Worm (Caenorhabditis elegans) whole organism, L2 larva: ENCODE data around the gene F09F7.5.

ENCODE experiments used
- C34F6.9 ChIP-seq: fragments of 150-350 bp; optimal IDR thresholded peaks from 2 replicates; lab custom pipeline; 2014; ENCODE audit warnings: missing biosample characterization, missing genetic modification characterization
- F13H6.1 ChIP-seq: sonication (generic microtip); optimal IDR thresholded peaks from 2 replicates; lab custom pipeline; 2016; ENCODE audit warnings: missing genetic modification characterization, missing compliant biosample characterization
- R02D3.7 ChIP-seq: fragments of 150-350 bp; optimal IDR thresholded peaks from 2 replicates; lab custom pipeline; 2014; ENCODE audit warnings: missing biosample characterization, missing genetic modification characterization
- Y55F3AM.14 ChIP-seq: fragments of 200-800 bp; sonication (Bioruptor generic); optimal IDR thresholded peaks from 2 replicates; lab custom pipeline; 2018; ENCODE audit warnings: mild to moderate bottlenecking, missing genetic modification characterization, missing compliant biosample characterization
- ZK546.5 ChIP-seq: sonication (generic microtip); optimal IDR thresholded peaks from 2 replicates; lab custom pipeline; 2017; ENCODE audit warnings: missing biosample characterization, missing genetic modification characterization
- alr-1 ChIP-seq: fragments of 150-350 bp; optimal IDR thresholded peaks from 2 replicates; lab custom pipeline; 2014; ENCODE audit warnings: missing biosample characterization, missing genetic modification characterization
- aly-2 ChIP-seq: fragments of 150-350 bp; optimal IDR thresholded peaks from 2 replicates; lab custom pipeline; 2014; ENCODE audit warnings: missing biosample characterization, missing genetic modification characterization
- ama-1 ChIP-seq: fragments of 150-350 bp; optimal IDR thresholded peaks from 2 replicates; lab custom pipeline; 2018; ENCODE audit warnings: inconsistent platforms
- blmp-1 ChIP-seq: sonication (generic microtip); optimal IDR thresholded peaks from 2 replicates; lab custom pipeline; 2017; ENCODE audit warnings: missing genetic modification characterization, mild to moderate bottlenecking, missing compliant biosample characterization, antibody characterized with exemption, moderate library complexity; ENCODE audit not compliant: insufficient read depth
- ceh-16 ChIP-seq: fragments of 150-350 bp; optimal IDR thresholded peaks from 2 replicates; lab custom pipeline; 2014; ENCODE audit warnings: missing biosample characterization, missing genetic modification characterization
- ceh-82 ChIP-seq: fragments of 150-350 bp; optimal IDR thresholded peaks from 2 replicates; lab custom pipeline; 2014; ENCODE audit warnings: missing biosample characterization, missing genetic modification characterization
- crh-2 ChIP-seq: sonication (generic microtip); optimal IDR thresholded peaks from 2 replicates; lab custom pipeline; 2017; ENCODE audit warnings: missing biosample characterization, missing genetic modification characterization
- dmd-4 ChIP-seq: sonication (generic microtip); optimal IDR thresholded peaks from 2 replicates; lab custom pipeline; 2017; ENCODE audit warnings: missing biosample characterization, missing genetic modification characterization
- egl-27 ChIP-seq: sonication (generic microtip); optimal IDR thresholded peaks from 3 replicates; lab custom pipeline; 2017; ENCODE audit warnings: missing biosample characterization, missing genetic modification reagents, missing genetic modification characterization
- elt-1 ChIP-seq: fragments of 150-350 bp; optimal IDR thresholded peaks from 2 replicates; lab custom pipeline; 2014; ENCODE audit warnings: missing biosample characterization, missing genetic modification characterization
- fos-1 ChIP-seq: fragments of 150-350 bp; optimal IDR thresholded peaks from 2 replicates; lab custom pipeline; 2014; ENCODE audit warnings: missing biosample characterization, missing genetic modification characterization
- gmeb-1 ChIP-seq: fragments of 150-350 bp; optimal IDR thresholded peaks from 2 replicates; lab custom pipeline; 2014; ENCODE audit warnings: missing biosample characterization, missing genetic modification characterization
- lin-13 ChIP-seq: fragments of 150-350 bp; optimal IDR thresholded peaks from 2 replicates; lab custom pipeline; 2014; ENCODE audit warnings: missing biosample characterization, missing genetic modification reagents, missing genetic modification characterization
- lin-39 ChIP-seq: fragments of 150-350 bp; optimal IDR thresholded peaks from 2 replicates; lab custom pipeline; 2014; ENCODE audit warnings: missing biosample characterization, missing genetic modification reagents, missing genetic modification characterization
- lsy-2 ChIP-seq, 2 experiments: fragments of 150-350 bp in 1 of 2; sonication (generic microtip) in 1 of 2; optimal IDR thresholded peaks; 2 replicates each; lab custom pipeline; 2014 to 2017; ENCODE audit warnings: missing biosample characterization in 2 of 2, missing genetic modification characterization in 2 of 2
- mab-5 ChIP-seq: fragments of 150-350 bp; optimal IDR thresholded peaks from 2 replicates; lab custom pipeline; 2014; ENCODE audit warnings: missing biosample characterization, missing genetic modification characterization
- mbf-1 ChIP-seq: sonication (generic microtip); optimal IDR thresholded peaks from 2 replicates; lab custom pipeline; 2017; ENCODE audit warnings: missing biosample characterization, missing genetic modification characterization
- mdl-1 ChIP-seq, 2 experiments: fragments of 150-350 bp in 1 of 2; sonication (generic microtip) in 1 of 2; optimal IDR thresholded peaks; 2 replicates each; lab custom pipeline; 2017; ENCODE audit warnings: missing biosample characterization in 2 of 2, missing genetic modification characterization in 2 of 2
- nhr-10 ChIP-seq: sonication (generic microtip); optimal IDR thresholded peaks from 2 replicates; lab custom pipeline; 2017; ENCODE audit warnings: missing biosample characterization, missing genetic modification characterization
- nhr-11 ChIP-seq: fragments of 150-350 bp; optimal IDR thresholded peaks from 2 replicates; lab custom pipeline; 2014; ENCODE audit warnings: missing biosample characterization, missing genetic modification characterization
- nhr-12 ChIP-seq: fragments of 150-350 bp; optimal IDR thresholded peaks from 2 replicates; lab custom pipeline; 2014; ENCODE audit warnings: missing biosample characterization, missing genetic modification characterization
- nhr-129 ChIP-seq: fragments of 150-350 bp; optimal IDR thresholded peaks from 2 replicates; lab custom pipeline; 2014; ENCODE audit warnings: missing biosample characterization, missing genetic modification characterization
- nhr-21 ChIP-seq: fragments of 150-350 bp; optimal IDR thresholded peaks from 2 replicates; lab custom pipeline; 2014; ENCODE audit warnings: missing biosample characterization, missing genetic modification characterization
- nhr-23 ChIP-seq: fragments of 150-350 bp; optimal IDR thresholded peaks from 2 replicates; lab custom pipeline; 2014; ENCODE audit warnings: missing biosample characterization, missing genetic modification reagents, missing genetic modification characterization
- nhr-237 ChIP-seq: fragments of 150-350 bp; optimal IDR thresholded peaks from 2 replicates; lab custom pipeline; 2014; ENCODE audit warnings: missing biosample characterization, missing genetic modification characterization
- nhr-25 ChIP-seq: fragments of 150-350 bp; sonication (generic microtip); optimal IDR thresholded peaks from 3 replicates; lab custom pipeline; 2014; ENCODE audit warnings: missing biosample characterization, missing genetic modification characterization
- nhr-6 ChIP-seq: fragments of 150-350 bp; optimal IDR thresholded peaks from 2 replicates; lab custom pipeline; 2014; ENCODE audit warnings: missing biosample characterization, missing genetic modification characterization
- nhr-77 ChIP-seq: fragments of 150-350 bp; optimal IDR thresholded peaks from 2 replicates; lab custom pipeline; 2014; ENCODE audit warnings: missing biosample characterization, missing genetic modification characterization
- sem-4 ChIP-seq: fragments of 150-350 bp; optimal IDR thresholded peaks from 2 replicates; lab custom pipeline; 2014; ENCODE audit warnings: missing biosample characterization, missing genetic modification reagents, missing genetic modification characterization
- sma-3 ChIP-seq: sonication (generic microtip); optimal IDR thresholded peaks from 2 replicates; lab custom pipeline; 2016; ENCODE audit warnings: missing genetic modification reagents, missing genetic modification characterization, missing compliant biosample characterization
- sma-9 ChIP-seq, 2 experiments: fragments of 150-350 bp in 1 of 2; sonication (generic microtip) in 1 of 2; optimal IDR thresholded peaks; 2 replicates each; lab custom pipeline; 2014 to 2016; ENCODE audit warnings: missing genetic modification characterization in 2 of 2, mild to moderate bottlenecking in 1 of 2, missing biosample characterization in 1 of 2, missing compliant biosample characterization in 1 of 2, missing genetic modification reagents in 1 of 2, moderate library complexity in 1 of 2
- unc-39 ChIP-seq: fragments of 150-350 bp; optimal IDR thresholded peaks from 2 replicates; lab custom pipeline; 2014; ENCODE audit warnings: missing biosample characterization, missing genetic modification characterization
- unc-55 ChIP-seq: fragments of 150-350 bp; sonication (generic microtip); optimal IDR thresholded peaks from 3 replicates; lab custom pipeline; 2014; ENCODE audit warnings: missing biosample characterization, missing genetic modification reagents, missing genetic modification characterization
- unc-62 ChIP-seq: fragments of 150-350 bp; optimal IDR thresholded peaks from 2 replicates; lab custom pipeline; 2014; ENCODE audit warnings: missing biosample characterization, missing genetic modification reagents, missing genetic modification characterization
- zag-1 ChIP-seq: fragments of 150-350 bp; optimal IDR thresholded peaks from 2 replicates; lab custom pipeline; 2014; ENCODE audit warnings: missing biosample characterization, missing genetic modification characterization
- ztf-1 ChIP-seq: fragments of 200-800 bp; sonication (Bioruptor generic); conservative IDR thresholded peaks from 2 replicates; pipeline ENCODE4 v1.3.6; 2022; ENCODE audit warnings: missing genetic modification characterization, missing compliant biosample characterization
- ztf-11 ChIP-seq: sonication (generic microtip); optimal IDR thresholded peaks from 2 replicates; lab custom pipeline; 2017; ENCODE audit warnings: missing biosample characterization, missing genetic modification characterization
- ztf-4 ChIP-seq: fragments of 150-350 bp; optimal IDR thresholded peaks from 2 replicates; lab custom pipeline; 2014; ENCODE audit warnings: missing biosample characterization, missing genetic modification characterization

Gene F09F7.5

ce11 chrIII:5550844-5551243, 4.1 kb downstream of the F09F7.5 start:
- TF ChIP-seq lin-13: peak; percentile 31
- peak; percentile 26 for TF ChIP-seq nhr-129
- no peak for TF ChIP-seq nhr-237 (tag; lab: Kevin White, UChicago)
- no peak for TF ChIP-seq C34F6.9
- no peak for TF ChIP-seq ztf-1 (GFP tag; lab: Robert Waterston, UW)
- TF ChIP-seq crh-2 (tag; lab: Kevin White, UChicago): peak; percentile 8
- TF ChIP-seq alr-1: no peak
- no peak for TF ChIP-seq Y55F3AM.14
- no peak for TF ChIP-seq nhr-23 (tag; lab: Kevin White, UChicago)
- no peak for TF ChIP-seq aly-2 (tag; lab: Kevin White, UChicago)
- TF ChIP-seq unc-55: no peak
- peak; percentile 79 for TF ChIP-seq ama-1 (lab: Kevin White, UChicago)
- TF ChIP-seq ztf-4 (tag; lab: Kevin White, UChicago): peak; percentile 46
- peak; percentile 24 for TF ChIP-seq sma-3 (GFP tag; lab: Kevin White, UChicago)
- TF ChIP-seq nhr-11 (tag; lab: Kevin White, UChicago): no peak
- TF ChIP-seq mab-5: no peak
- TF ChIP-seq gmeb-1 (tag; lab: Kevin White, UChicago): no peak
- no peak for TF ChIP-seq nhr-21 (tag; lab: Kevin White, UChicago)
- peak in 1 of 2 experiments; percentile 19 for TF ChIP-seq lsy-2 (tag; optimal IDR thresholded peaks at IDR 0.05; lab: Kevin White, UChicago)

- TF ChIP-seq Y55F3AM.14 (no peak), nhr-129 (peak; percentile 91), fos-1 (tag; lab: Kevin White, UChicago) (peak; percentile 51), gmeb-1 (tag; lab: Kevin White, UChicago) (peak; percentile 60), nhr-10 (tag; lab: Kevin White, UChicago) (no peak), F13H6.1 (tag; lab: Kevin White, UChicago) (peak; percentile 75), unc-39 (tag; lab: Kevin White, UChicago) (no peak), mbf-1 (no peak), crh-2 (tag; lab: Kevin White, UChicago) (peak; percentile 78), lin-39 (tag; lab: Kevin White, UChicago) (no peak), mdl-1 (tag; optimal IDR thresholded peaks at IDR 0.05; lab: Kevin White, UChicago) (peak; percentile 65 to 68), aly-2 (tag; lab: Kevin White, UChicago) (no peak), lsy-2 (tag; optimal IDR thresholded peaks at IDR 0.05; lab: Kevin White, UChicago) (peak in 1 of 2 experiments; percentile 74), sem-4 (tag; lab: Kevin White, UChicago) (no peak), nhr-77 (tag; lab: Kevin White, UChicago) (no peak), nhr-12 (no peak), dmd-4 (tag; lab: Kevin White, UChicago) (no peak), nhr-23 (tag; lab: Kevin White, UChicago) (no peak), lin-13 (no peak), nhr-6 (tag; lab: Kevin White, UChicago) (no peak), unc-55 (no peak), C34F6.9 (peak; percentile 65), ZK546.5 (no peak), R02D3.7 (tag; lab: Kevin White, UChicago) (no peak), alr-1 (no peak), nhr-25 (tag; lab: Kevin White, UChicago) (peak; percentile 79), egl-27 (tag; lab: Kevin White, UChicago) (no peak), sma-3 (GFP tag; lab: Kevin White, UChicago) (peak; percentile 82), ceh-16 (tag; lab: Kevin White, UChicago) (no peak), ceh-82 (tag; lab: Kevin White, UChicago) (no peak), zag-1 (tag; lab: Kevin White, UChicago) (no peak), nhr-237 (tag; lab: Kevin White, UChicago) (no peak), ztf-11 (tag; lab: Kevin White, UChicago) (no peak), sma-9 (GFP tag; optimal IDR thresholded peaks at IDR 0.05; lab: Kevin White, UChicago) (peak; percentile 95), sma-9 (tag; optimal IDR thresholded peaks at IDR 0.05; lab: Kevin White, UChicago) (peak; percentile 36), elt-1 (tag; lab: Kevin White, UChicago) (peak; percentile 40), nhr-21 (tag; lab: Kevin White, UChicago) (peak; percentile 74), ztf-4 (tag; lab: Kevin White, UChicago) (peak; percentile 46), ama-1 (lab: Kevin White, UChicago) (peak; percentile 15), blmp-1 (tag; lab: Kevin White, UChicago) (peak; percentile 48), unc-62 (GFP tag; lab: Kevin White, UChicago) (no peak)
Measured at ce11 chrIII:5552072-5552667, 5.4 kb downstream of the F09F7.5 start, which contains the start of gene F09F7.6. F09F7.6 (minus strand) TSS chrIII:5552135.
